Worm (Caenorhabditis elegans): ENCODE data around the gene pho-1.
A peak's percentile ranks its signal among the peaks of the same experiment; 100 is the strongest.

pho-1 gene

ce11 chrII:5187469-5187868 lies 48.2 kb downstream of the pho-1 start, which contains the start of gene crh-2:
Gene crh-2 (minus strand): TSS chrII:5187569.
- TF ChIP-seq nhr-43 (tag; optimal IDR thresholded peaks at IDR 0.05; ENCODE audit: poor library complexity, severe bottlenecking) (no peak), fkh-2 (tag; optimal IDR thresholded peaks at IDR 0.05) (no peak), pha-4 (tag; optimal IDR thresholded peaks at IDR 0.05) (no peak), fos-1 (tag; optimal IDR thresholded peaks at IDR 0.05) (no peak), snpc-4 (tag; optimal IDR thresholded peaks at IDR 0.05) (no peak), mml-1 (tag; optimal IDR thresholded peaks at IDR 0.05) (no peak), nhr-11 (tag; optimal IDR thresholded peaks at IDR 0.05) (no peak)

- TF ChIP-seq daf-12 (tag; optimal IDR thresholded peaks at IDR 0.05) (no peak), pqm-1 (tag; optimal IDR thresholded peaks at IDR 0.05) (peak; percentile 30), elt-2 (tag; optimal IDR thresholded peaks at IDR 0.05) (peak; percentile 94), ztf-4 (tag; optimal IDR thresholded peaks at IDR 0.05) (no peak), tbx-2 (tag; optimal IDR thresholded peaks at IDR 0.05) (no peak)
Observed at ce11 chrII:5186870-5187269, 48.8 kb downstream of the pho-1 start.

- no peak for TF ChIP-seq aly-2 (tag; optimal IDR thresholded peaks at IDR 0.05)
- peak; percentile 95 for TF ChIP-seq pqm-1 (tag; optimal IDR thresholded peaks at IDR 0.05)
- TF ChIP-seq nhr-12 (tag; optimal IDR thresholded peaks at IDR 0.05): no peak
- no peak for TF ChIP-seq egl-5 (tag; optimal IDR thresholded peaks at IDR 0.05)
- no peak for TF ChIP-seq nhr-25 (tag; optimal IDR thresholded peaks at IDR 0.05)
- TF ChIP-seq pha-4 (tag; optimal IDR thresholded peaks at IDR 0.05): peak; percentile 43
- TF ChIP-seq fkh-10 (GFP tag; optimal IDR thresholded peaks at IDR 0.05): no peak
- no peak for TF ChIP-seq ceh-9 (tag; optimal IDR thresholded peaks at IDR 0.05)
- TF ChIP-seq elt-2 (tag; optimal IDR thresholded peaks at IDR 0.05): peak; percentile 99
- TF ChIP-seq nhr-28 (tag; optimal IDR thresholded peaks at IDR 0.05): no peak
- no peak for TF ChIP-seq nfya-1 (tag; optimal IDR thresholded peaks at IDR 0.05; ENCODE audit: insufficient read depth)
- TF ChIP-seq lsy-12 (tag; optimal IDR thresholded peaks at IDR 0.05): no peak
- no peak for TF ChIP-seq lin-15B (tag; optimal IDR thresholded peaks at IDR 0.05)
- TF ChIP-seq egl-27 (tag; optimal IDR thresholded peaks at IDR 0.05): no peak
- no peak for TF ChIP-seq fkh-2 (tag; optimal IDR thresholded peaks at IDR 0.05)
- no peak for TF ChIP-seq ama-1 (optimal IDR thresholded peaks at IDR 0.05)
- no peak for TF ChIP-seq nhr-11 (tag; optimal IDR thresholded peaks at IDR 0.05)
- no peak for TF ChIP-seq zag-1 (tag; optimal IDR thresholded peaks at IDR 0.05)
- TF ChIP-seq nhr-43 (tag; optimal IDR thresholded peaks at IDR 0.05; ENCODE audit: poor library complexity, severe bottlenecking): no peak
- no peak for TF ChIP-seq mml-1 (tag; optimal IDR thresholded peaks at IDR 0.05)
- no peak for TF ChIP-seq nhr-67 (tag; optimal IDR thresholded peaks at IDR 0.05)
- no peak for TF ChIP-seq daf-12 (tag; optimal IDR thresholded peaks at IDR 0.05)
- TF ChIP-seq ceh-28 (tag; optimal IDR thresholded peaks at IDR 0.05): peak; percentile 13
- no peak for TF ChIP-seq R02D3.7 (tag; optimal IDR thresholded peaks at IDR 0.05)
- no peak for TF ChIP-seq sea-2 (GFP tag; optimal IDR thresholded peaks at IDR 0.05)
- no peak for TF ChIP-seq tbx-2 (tag; optimal IDR thresholded peaks at IDR 0.05)
- peak; percentile 46 for TF ChIP-seq jun-1 (tag; optimal IDR thresholded peaks at IDR 0.05)
- no peak for TF ChIP-seq fos-1 (tag; optimal IDR thresholded peaks at IDR 0.05)
Observed at ce11 chrII:5185955-5186539, 49.6 kb downstream of the pho-1 start.

- TF ChIP-seq nfya-1 (tag; optimal IDR thresholded peaks at IDR 0.05; ENCODE audit: insufficient read depth) (no peak), elt-2 (tag; optimal IDR thresholded peaks at IDR 0.05) (peak; percentile 99), nhr-25 (tag; optimal IDR thresholded peaks at IDR 0.05) (no peak), pqm-1 (tag; optimal IDR thresholded peaks at IDR 0.05) (peak; percentile 87), fos-1 (tag; optimal IDR thresholded peaks at IDR 0.05) (peak; percentile 6), mdl-1 (tag; optimal IDR thresholded peaks at IDR 0.05) (no peak), pha-4 (tag; optimal IDR thresholded peaks at IDR 0.05) (peak; percentile 62), nhr-12 (tag; optimal IDR thresholded peaks at IDR 0.05) (no peak)
Observed at ce11 chrII:5184661-5185545, 50.7 kb downstream of the pho-1 start.

- TF ChIP-seq nhr-23 (tag; optimal IDR thresholded peaks at IDR 0.05): peak; percentile 20
- peak; percentile 50 for TF ChIP-seq nhr-25 (tag; optimal IDR thresholded peaks at IDR 0.05)
- TF ChIP-seq nhr-237 (tag; optimal IDR thresholded peaks at IDR 0.05): no peak
Observed at ce11 chrII:5183207-5183606, 52.4 kb downstream of the pho-1 start.

All from whole organism, L3 larva.